Worm (Caenorhabditis elegans) whole organism, late embryonic: ENCODE measurements around the gene col-161.

Experiments
- F13H6.1 ChIP-seq: sonication (generic microtip); optimal IDR thresholded peaks from 2 replicates; lab custom pipeline; 2016; ENCODE audit warnings: missing genetic modification characterization, missing compliant biosample characterization
- K09A11.1 ChIP-seq: sonication (generic microtip); optimal IDR thresholded peaks from 2 replicates; lab custom pipeline; 2017; ENCODE audit warnings: antibody characterized with exemption, mild to moderate bottlenecking, missing genetic modification characterization, missing compliant biosample characterization; ENCODE audit not compliant: insufficient read depth
- ama-1 ChIP-seq: fragments of 150-350 bp; optimal IDR thresholded peaks from 2 replicates; lab custom pipeline; 2014
- ceh-6 ChIP-seq: fragments of 200-800 bp; sonication (Bioruptor generic); optimal IDR thresholded peaks from 2 replicates; lab custom pipeline; 2018; ENCODE audit warnings: mild to moderate bottlenecking, missing genetic modification characterization, missing compliant biosample characterization
- dve-1 ChIP-seq: sonication (generic microtip); optimal IDR thresholded peaks from 2 replicates; lab custom pipeline; 2017; ENCODE audit warnings: antibody characterized with exemption, mild to moderate bottlenecking, missing genetic modification characterization, missing compliant biosample characterization
- ets-4 ChIP-seq: sonication (generic microtip); optimal IDR thresholded peaks from 2 replicates; lab custom pipeline; 2016; ENCODE audit warnings: missing genetic modification characterization, missing compliant biosample characterization
- hlh-8 ChIP-seq: sonication (generic microtip); optimal IDR thresholded peaks from 2 replicates; lab custom pipeline; 2016; ENCODE audit warnings: missing genotype, missing genetic modification characterization, missing compliant biosample characterization
- nhr-11 ChIP-seq: fragments of 150-350 bp; optimal IDR thresholded peaks from 2 replicates; lab custom pipeline; 2014; ENCODE audit warnings: missing biosample characterization, missing genetic modification characterization
- pag-3 ChIP-seq: sonication (generic microtip); optimal IDR thresholded peaks from 2 replicates; lab custom pipeline; 2016; ENCODE audit warnings: missing compliant biosample characterization, missing genetic modification characterization, borderline replicate concordance
- pha-2 ChIP-seq: sonication (generic microtip); optimal IDR thresholded peaks from 2 replicates; lab custom pipeline; 2017; ENCODE audit warnings: mild to moderate bottlenecking, missing genetic modification characterization, missing compliant biosample characterization
- ref-2 ChIP-seq: sonication (generic microtip); optimal IDR thresholded peaks from 2 replicates; lab custom pipeline; 2016; ENCODE audit warnings: missing genetic modification characterization, missing compliant biosample characterization
- unc-86 ChIP-seq: sonication (generic microtip); optimal IDR thresholded peaks from 2 replicates; lab custom pipeline; 2016; ENCODE audit warnings: missing genetic modification characterization, missing compliant biosample characterization

ce11 chrV:13320676-13321075 is 2.9 kb upstream of the col-161 start, which contains the start of gene srh-15:
- no peak for TF ChIP-seq ceh-6 (GFP tag; lab: Kevin White, UChicago)
- no peak for TF ChIP-seq F13H6.1 (tag; lab: Kevin White, UChicago)
- no peak for TF ChIP-seq unc-86
- TF ChIP-seq pha-2 (tag; lab: Kevin White, UChicago) = no peak
- TF ChIP-seq ets-4 = no peak
- TF ChIP-seq dve-1 (tag; lab: Kevin White, UChicago) = no peak
- no peak for TF ChIP-seq K09A11.1 (tag; lab: Kevin White, UChicago)
- no peak for TF ChIP-seq ama-1
- no peak for TF ChIP-seq hlh-8 (tag; lab: Kevin White, UChicago)
- TF ChIP-seq nhr-11 = no peak
- TF ChIP-seq pag-3 = no peak
- no peak for TF ChIP-seq ref-2 (tag; lab: Kevin White, UChicago)
